Fruit fly (Drosophila melanogaster) Kc167 (cell line): ENCODE results near the gene Ror.

ENCODE experiments used
- Myc ChIP-seq: fragments of >200 bp; optimal IDR thresholded peaks from 2 replicates; lab custom pipeline; 2017; ENCODE audit warnings: missing external identifiers
- Sin3A ChIP-seq: fragments of >200 bp; optimal IDR thresholded peaks from 2 replicates; lab custom pipeline; 2018; ENCODE audit warnings: missing external identifiers
- insv ChIP-seq: fragments of >200 bp; optimal IDR thresholded peaks from 3 replicates; lab custom pipeline; 2018; ENCODE audit warnings: missing external identifiers
- psq ChIP-seq: fragments of >200 bp; optimal IDR thresholded peaks from 2 replicates; lab custom pipeline; 2017; ENCODE audit warnings: missing external identifiers

DNA sequence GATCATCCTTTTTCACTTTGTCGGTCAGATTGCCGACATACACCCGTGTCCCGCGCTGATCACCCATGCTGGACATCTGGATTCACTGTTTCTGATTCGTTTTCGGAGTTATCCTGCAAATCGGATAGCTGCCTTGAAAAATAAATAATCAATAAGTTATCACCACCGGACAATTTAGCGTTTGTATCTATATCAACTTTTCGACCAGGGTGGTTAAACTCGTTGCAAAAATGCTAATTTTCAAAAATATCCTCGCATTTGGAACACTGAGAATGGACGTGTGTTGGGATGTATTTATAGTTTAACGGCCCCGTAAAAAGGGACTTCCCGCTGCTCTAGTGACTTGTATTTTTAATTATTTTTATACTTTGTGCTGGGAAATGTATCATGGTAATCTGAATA, 11.7 kb downstream of the Ror start, which contains the start of gene Rsf1:
- TF ChIP-seq insv (lab: Kevin White, UChicago) = no peak
- no peak for TF ChIP-seq Myc (lab: Kevin White, UChicago)
- no peak for TF ChIP-seq psq
- TF ChIP-seq Sin3A (lab: Kevin White, UChicago) = no peak
